Worm (Caenorhabditis elegans) whole organism, L1 larva: ENCODE data around the gene F47B7.2.

Experiments used
- ama-1 ChIP-seq: fragments of 150-350 bp; optimal IDR thresholded peaks from 2 replicates; lab custom pipeline; 2014
- ceh-90 ChIP-seq: sonication (generic microtip); optimal IDR thresholded peaks from 2 replicates; lab custom pipeline; 2016; ENCODE audit warnings: missing genetic modification characterization, missing compliant biosample characterization
- ces-1 ChIP-seq: fragments of 150-350 bp; optimal IDR thresholded peaks from 2 replicates; lab custom pipeline; 2014; ENCODE audit warnings: missing biosample characterization, missing genetic modification reagents, missing genetic modification characterization
- mef-2 ChIP-seq: fragments of 150-350 bp; optimal IDR thresholded peaks from 2 replicates; lab custom pipeline; 2014; ENCODE audit warnings: missing biosample characterization, missing genetic modification characterization
- pag-3 ChIP-seq: sonication (generic microtip); optimal IDR thresholded peaks from 2 replicates; lab custom pipeline; 2017; ENCODE audit warnings: missing genetic modification characterization, mild to moderate bottlenecking, missing compliant biosample characterization, antibody characterized with exemption, borderline replicate concordance; ENCODE audit not compliant: insufficient read depth
- sptf-1 ChIP-seq: fragments of 150-350 bp; optimal IDR thresholded peaks from 2 replicates; lab custom pipeline; 2014; ENCODE audit warnings: missing biosample characterization, missing genetic modification characterization
- xbp-1 ChIP-seq: sonication (generic microtip); optimal IDR thresholded peaks from 2 replicates; lab custom pipeline; 2016; ENCODE audit warnings: missing genetic modification characterization, missing compliant biosample characterization

ce11 chrX:3759820-3760219 is 12.7 kb upstream of the F47B7.2 start:
- TF ChIP-seq ceh-90 (tag; lab: Kevin White, UChicago) (no peak), xbp-1 (no peak), sptf-1 (no peak), ama-1 (lab: Kevin White, UChicago) (no peak), ces-1 (GFP tag; lab: Kevin White, UChicago) (no peak), mef-2 (tag; lab: Kevin White, UChicago) (no peak), pag-3 (tag; lab: Kevin White, UChicago) (no peak)
